Fruit fly (Drosophila melanogaster): ENCODE measurements around the gene CG33234.

The CG33234 gene

DNA sequence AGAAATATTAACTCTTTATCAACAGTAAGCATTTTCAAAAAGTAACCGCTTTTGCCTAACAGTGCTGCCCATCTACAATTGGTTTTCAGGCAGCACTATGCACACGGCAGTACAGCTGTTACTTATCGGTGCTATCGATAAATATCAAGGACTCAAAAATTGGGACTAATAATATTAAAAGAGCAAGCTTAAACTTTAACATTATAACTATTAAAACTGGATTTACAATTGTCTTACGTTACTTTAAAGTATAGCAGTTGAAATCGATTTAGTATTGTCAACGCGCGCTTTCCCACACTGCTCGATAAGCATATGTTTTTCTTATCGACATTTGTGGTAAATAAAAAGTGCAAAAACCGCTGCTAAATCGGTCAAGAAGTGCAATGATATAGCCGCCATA, 30.0 kb upstream of the CG33234 start, which contains the start of the genes CG42245 and MEP-1 (continued):
- TF ChIP-seq ftz-f1 (GFP tag; optimal IDR thresholded peaks at IDR 0.05) (peak; percentile 30), CG7786 (GFP tag; optimal IDR thresholded peaks at IDR 0.05) (peak; percentile 44), CG8290 (GFP tag; optimal IDR thresholded peaks at IDR 0.05) (peak; percentile 54), CG8290 (tag; optimal IDR thresholded peaks at IDR 0.05) (peak in 1 of 2 experiments; percentile 9), Abd-B (GFP tag; optimal IDR thresholded peaks at IDR 0.05) (peak; percentile 32), CG43689 (GFP tag; IDR thresholded peaks at IDR 0.05) (no peak), dati (GFP tag; IDR thresholded peaks at IDR 0.05) (no peak), tio (GFP tag; optimal IDR thresholded peaks at IDR 0.05) (no peak), Fer1 (GFP tag; optimal IDR thresholded peaks at IDR 0.05) (no peak), psq (GFP tag; optimal IDR thresholded peaks at IDR 0.05) (peak; percentile 13), CG1529 (GFP tag; optimal IDR thresholded peaks at IDR 0.05) (peak; percentile 24), CG31365 (tag; optimal IDR thresholded peaks at IDR 0.05) (no peak), CG10209 (GFP tag; optimal IDR thresholded peaks at IDR 0.05) (peak; percentile 17), tin (GFP tag; optimal IDR thresholded peaks at IDR 0.05) (peak; percentile 60), gem (tag; optimal IDR thresholded peaks at IDR 0.05) (peak; percentile 53), ken (GFP tag; IDR thresholded peaks at IDR 0.05) (no peak), CG11247 (GFP tag; IDR thresholded peaks at IDR 0.05) (no peak), sr (GFP tag; IDR thresholded peaks at IDR 0.05) (no peak), Dll (GFP tag; IDR thresholded peaks at IDR 0.05; ENCODE audit: partially characterized antibody) (peak; percentile 75; the same call in 3 of the 4 replicates), CG2116 (GFP tag; optimal IDR thresholded peaks at IDR 0.05) (peak; percentile 94), hkb (optimal IDR thresholded peaks at IDR 0.05) (no peak), hkb (GFP tag; IDR thresholded peaks at IDR 0.05) (no peak), usp (GFP tag; optimal IDR thresholded peaks at IDR 0.05) (no peak), CG12391 (tag; optimal IDR thresholded peaks at IDR 0.05) (peak; percentile 70), Adf1 (GFP tag; IDR thresholded peaks at IDR 0.05) (0 out of 2 replicates have a peak, but pooled peaks have one; percentile 10), toy (GFP tag; IDR thresholded peaks at IDR 0.05) (no peak), her (GFP tag; optimal IDR thresholded peaks at IDR 0.05) (peak; percentile 16), lov (optimal IDR thresholded peaks at IDR 0.05) (no peak), lov (GFP tag; IDR thresholded peaks at IDR 0.05) (no peak), CG32532 (GFP tag; IDR thresholded peaks at IDR 0.05) (peak; percentile 23; the same call in 1 of the 2 replicates), da (GFP tag; optimal IDR thresholded peaks at IDR 0.05) (no peak), CG10543 (GFP tag; optimal IDR thresholded peaks at IDR 0.05) (peak; percentile 45), CG4820 (GFP tag; optimal IDR thresholded peaks at IDR 0.05) (peak; percentile 41), inv (GFP tag; IDR thresholded peaks at IDR 0.05; ENCODE audit: partially characterized antibody) (peak; percentile 43; the same call in 1 of the 2 replicates), CG11695 (GFP tag; IDR thresholded peaks at IDR 0.05) (no peak), Camta (GFP tag; optimal IDR thresholded peaks at IDR 0.05) (peak; percentile 33), Tbp (GFP tag; optimal IDR thresholded peaks at IDR 0.05) (no peak), tna (GFP tag; IDR thresholded peaks at IDR 0.05; ENCODE audit: partially characterized antibody) (0 out of 2 replicates have a peak, but pooled peaks have one; percentile 61), GATAe (GFP tag; conservative IDR thresholded peaks at IDR 0.05) (no peak), CG10147 (GFP tag; optimal IDR thresholded peaks at IDR 0.05) (peak; percentile 1), twi (tag; optimal IDR thresholded peaks at IDR 0.05) (peak; percentile 58), CG3847 (GFP tag; IDR thresholded peaks at IDR 0.05) (peak; percentile 71), CG11085 (GFP tag; IDR thresholded peaks at IDR 0.05) (no peak), tup (GFP tag; optimal IDR thresholded peaks at IDR 0.05) (peak; percentile 52), fd64A (GFP tag; optimal IDR thresholded peaks at IDR 0.05) (no peak), CG17359 (tag; optimal IDR thresholded peaks at IDR 0.05) (peak; percentile 34), bsh (GFP tag; optimal IDR thresholded peaks at IDR 0.05) (peak in 1 of 2 experiments; percentile 53), Elba2 (GFP tag; optimal IDR thresholded peaks at IDR 0.05) (peak; percentile 51), bbx (GFP tag; IDR thresholded peaks at IDR 0.05; ENCODE audit: partially characterized antibody) (peak; percentile 73), CG8089 (GFP tag; optimal IDR thresholded peaks at IDR 0.05) (peak; percentile 6), CG17612 (GFP tag; IDR thresholded peaks at IDR 0.05) (no peak), pum (GFP tag; optimal IDR thresholded peaks at IDR 0.05) (peak; percentile 37)

All from whole organism, embryonic.